ENCODE assay signal across 2 worm cellular contexts in the genomic region with DNA sequence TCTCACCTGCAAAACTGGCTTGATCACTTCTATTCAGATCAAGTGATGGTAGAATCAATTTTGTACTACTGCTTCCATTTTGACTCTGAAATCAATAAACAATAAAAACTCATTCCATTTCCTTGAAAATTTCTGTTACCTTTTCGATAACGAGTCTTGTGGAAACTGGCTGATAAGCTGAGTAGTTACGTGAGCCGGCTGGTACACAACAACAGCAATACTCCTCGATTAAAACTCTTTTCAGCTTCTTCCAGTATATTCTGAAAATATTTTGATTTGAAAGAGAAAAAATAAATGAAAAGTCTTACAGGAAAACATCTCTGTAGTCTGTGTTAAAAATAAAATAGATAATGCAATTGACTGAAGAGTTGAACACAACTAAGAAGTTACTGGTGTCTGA.
TF ChIP-seq lines count a peak whose summit lies in the region.

No protein-coding gene starts in this region.

TF ChIP-seq in whole organism, L3 larva, 47 proteins besides CTCF, POLR2A, EP300 and RAD21:
- TF ChIP-seq egl-5 (tag; optimal IDR thresholded peaks at IDR 0.05; lab: Kevin White, UChicago) = no peak
- TF ChIP-seq pqm-1 (tag; optimal IDR thresholded peaks at IDR 0.05; lab: Kevin White, UChicago) = peak; percentile 32
- peak; percentile 48 for TF ChIP-seq elt-2 (tag; optimal IDR thresholded peaks at IDR 0.05; lab: Kevin White, UChicago)
- TF ChIP-seq fos-1 (tag; optimal IDR thresholded peaks at IDR 0.05; lab: Kevin White, UChicago) = no peak
- TF ChIP-seq nhr-23 (tag; optimal IDR thresholded peaks at IDR 0.05; lab: Kevin White, UChicago) = no peak

TF ChIP-seq in whole organism, L4 larva, 104 proteins besides CTCF, POLR2A, EP300 and RAD21:
- peak; percentile 21 for TF ChIP-seq nhr-28 (tag; optimal IDR thresholded peaks at IDR 0.05; lab: Kevin White, UChicago)
- TF ChIP-seq nhr-77 (tag; optimal IDR thresholded peaks at IDR 0.05; lab: Kevin White, UChicago) = no peak
- peak; percentile 46 for TF ChIP-seq dve-1 (tag; optimal IDR thresholded peaks at IDR 0.05; lab: Kevin White, UChicago; ENCODE audit: insufficient read depth)
- TF ChIP-seq daf-16 (GFP tag; optimal IDR thresholded peaks at IDR 0.05; lab: Kevin White, UChicago) = no peak
- TF ChIP-seq daf-16 (tag; optimal IDR thresholded peaks at IDR 0.05; lab: Kevin White, UChicago) = peak; percentile 99
- no peak for TF ChIP-seq ceh-20 (GFP tag; IDR thresholded peaks at IDR 0.05; lab: Robert Waterston, UW)
- TF ChIP-seq nhr-237 (tag; optimal IDR thresholded peaks at IDR 0.05; lab: Kevin White, UChicago) = no peak
TF ChIP-seq in whole organism, L4 larva: peak in this region for 3.
